Worm (Caenorhabditis elegans) whole organism, mixed stage, embryonic: Measurements from ENCODE around the gene Y41D4B.14.

Experiments
- bed-3 ChIP-seq: fragments of 200-800 bp; sonication (Bioruptor generic); optimal IDR thresholded peaks from 3 replicates; lab custom pipeline; 2018; ENCODE audit warnings: mild to moderate bottlenecking, missing genetic modification characterization, moderate library complexity, missing compliant biosample characterization
- flh-1 ChIP-seq: fragments of 200-800 bp; sonication (Bioruptor generic); optimal IDR thresholded peaks from 2 replicates; lab custom pipeline; 2018; ENCODE audit warnings: mild to moderate bottlenecking, missing genetic modification characterization, moderate library complexity, missing compliant biosample characterization
- lin-13 ChIP-seq: fragments of 150-350 bp; optimal IDR thresholded peaks from 2 replicates; lab custom pipeline; 2014; ENCODE audit warnings: missing biosample characterization, missing genetic modification characterization
- lin-32 ChIP-seq: fragments of 200-800 bp; sonication (Bioruptor generic); optimal IDR thresholded peaks from 2 replicates; lab custom pipeline; 2018; ENCODE audit warnings: mild to moderate bottlenecking, missing genetic modification characterization, missing compliant biosample characterization
- nhr-28 ChIP-seq: fragments of 150-350 bp; optimal IDR thresholded peaks from 2 replicates; lab custom pipeline; 2014; ENCODE audit warnings: missing biosample characterization, missing genetic modification characterization
- pha-4 ChIP-seq: fragments of 150-350 bp; optimal IDR thresholded peaks from 2 replicates; lab custom pipeline; 2018; ENCODE audit warnings: missing biosample characterization, missing genetic modification reagents, missing genetic modification characterization
- sptf-1 ChIP-seq: sonication (generic microtip); optimal IDR thresholded peaks from 2 replicates; lab custom pipeline; 2017; ENCODE audit warnings: mild to moderate bottlenecking, missing genetic modification characterization, moderate library complexity, missing compliant biosample characterization
- unc-39 ChIP-seq: fragments of 150-350 bp; optimal IDR thresholded peaks from 2 replicates; lab custom pipeline; 2014; ENCODE audit warnings: missing biosample characterization, missing genetic modification characterization
- unc-62 ChIP-seq: fragments of 150-350 bp; optimal IDR thresholded peaks from 2 replicates; lab custom pipeline; 2014; ENCODE audit warnings: missing biosample characterization, missing genetic modification reagents, missing genetic modification characterization
- zip-8 ChIP-seq: fragments of 150-350 bp; optimal IDR thresholded peaks from 2 replicates; lab custom pipeline; 2014; ENCODE audit warnings: missing biosample characterization, missing genetic modification characterization
- ztf-11 ChIP-seq: fragments of 150-350 bp; optimal IDR thresholded peaks from 2 replicates; lab custom pipeline; 2014; ENCODE audit warnings: missing biosample characterization, missing genetic modification characterization

DNA sequence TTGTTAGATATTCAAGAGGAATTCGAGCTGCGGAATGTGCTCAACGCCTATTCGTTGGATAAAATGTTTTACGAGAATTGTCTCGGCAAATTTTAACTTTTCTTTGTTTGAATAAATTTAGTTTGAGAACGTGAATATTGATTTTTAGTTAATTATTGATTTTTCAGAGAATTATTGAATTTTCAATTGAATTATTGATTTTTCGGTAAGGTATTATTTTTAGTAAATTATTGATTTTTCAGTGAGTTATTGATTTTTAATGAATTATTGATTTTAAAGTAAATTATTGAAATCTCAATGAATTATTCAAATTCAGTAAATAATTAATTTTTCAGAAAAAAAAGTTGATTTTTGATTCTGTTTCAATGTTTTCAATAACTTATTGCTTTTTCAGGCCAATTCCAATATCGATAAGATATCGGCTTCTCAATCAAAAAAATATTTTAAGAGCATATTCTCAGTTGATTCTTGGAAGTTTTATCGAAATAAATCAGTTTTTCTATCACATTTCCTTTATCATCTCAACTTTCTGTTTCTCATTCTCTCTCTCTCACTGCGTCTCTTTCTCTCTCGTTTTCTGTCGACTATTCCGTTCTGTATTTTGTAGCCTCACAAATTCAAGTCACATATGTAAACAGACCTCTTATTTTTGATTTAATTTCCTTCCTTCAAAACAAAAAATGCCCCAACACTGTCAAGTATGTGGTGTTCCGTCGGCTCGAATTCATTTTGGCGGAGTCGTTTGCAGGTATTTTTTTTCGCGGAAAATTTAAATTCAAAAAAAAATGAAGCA, 42.9 kb downstream of the Y41D4B.14 start, which contains the start of gene nhr-92:
- TF ChIP-seq lin-32 (GFP tag; lab: Kevin White, UChicago) = no peak
- no peak for TF ChIP-seq ztf-11
- no peak for TF ChIP-seq nhr-28
- TF ChIP-seq lin-13 = no peak
- no peak for TF ChIP-seq flh-1
- no peak for TF ChIP-seq zip-8 (tag; lab: Kevin White, UChicago)
- TF ChIP-seq bed-3 (GFP tag; lab: Kevin White, UChicago) = no peak
- TF ChIP-seq sptf-1 = no peak
- no peak for TF ChIP-seq unc-39 (tag; lab: Kevin White, UChicago)
- TF ChIP-seq pha-4 = no peak
- TF ChIP-seq unc-62 (GFP tag; lab: Kevin White, UChicago) = no peak
